Fruit fly (Drosophila melanogaster): ENCODE results near the gene CG45089.

Gene CG45089

dm6 chrX:7937588-7938481 lies 44.2 kb upstream of the CG45089 start (continued):
- TF ChIP-seq CG12769 (tag; optimal IDR thresholded peaks at IDR 0.05) (no peak), her (GFP tag; optimal IDR thresholded peaks at IDR 0.05) (peak; percentile 53), CG14860 (GFP tag; IDR thresholded peaks at IDR 0.05; ENCODE audit: partially characterized antibody) (no peak), CG17568 (GFP tag; optimal IDR thresholded peaks at IDR 0.05) (peak; percentile 55), danr (GFP tag; IDR thresholded peaks at IDR 0.05) (peak; percentile 61; the same call in 1 of the 2 replicates), CG10209 (GFP tag; optimal IDR thresholded peaks at IDR 0.05) (peak; percentile 82), HLH3B (GFP tag; IDR thresholded peaks at IDR 0.05) (peak; percentile 63; the same call in 1 of the 2 replicates), lmd (GFP tag; IDR thresholded peaks at IDR 0.05) (peak; percentile 84), Elba2 (GFP tag; optimal IDR thresholded peaks at IDR 0.05) (no peak), CG10366 (GFP tag; IDR thresholded peaks at IDR 0.05) (peak; percentile 65; the same call in 1 of the 2 replicates), CG4730 (GFP tag; IDR thresholded peaks at IDR 0.05) (peak; percentile 56), bbx (GFP tag; IDR thresholded peaks at IDR 0.05; ENCODE audit: partially characterized antibody) (no peak), CG12299 (tag; optimal IDR thresholded peaks at IDR 0.05) (peak; percentile 35), CG7556 (GFP tag; optimal IDR thresholded peaks at IDR 0.05) (peak; percentile 89), pum (GFP tag; optimal IDR thresholded peaks at IDR 0.05) (peak; percentile 86), CG2712 (tag; optimal IDR thresholded peaks at IDR 0.05) (peak; percentile 89), CG11560 (tag; IDR thresholded peaks at IDR 0.05) (peak; percentile 42; the same call in 2 of the 3 replicates), CG10462 (GFP tag; optimal IDR thresholded peaks at IDR 0.05) (peak; percentile 77), CG9609 (GFP tag; optimal IDR thresholded peaks at IDR 0.05) (peak; percentile 88), gcm2 (GFP tag; optimal IDR thresholded peaks at IDR 0.05) (peak; percentile 23), klu (GFP tag; IDR thresholded peaks at IDR 0.05) (peak; percentile 61; the same call in 1 of the 2 replicates), Hr3 (GFP tag; optimal IDR thresholded peaks at IDR 0.05) (peak; percentile 80), Dp (GFP tag; optimal IDR thresholded peaks at IDR 0.05) (no peak), CG15479 (GFP tag; optimal IDR thresholded peaks at IDR 0.05) (peak; percentile 94), Ets97D (GFP tag; optimal IDR thresholded peaks at IDR 0.05) (peak; percentile 50), CG10565 (GFP tag; optimal IDR thresholded peaks at IDR 0.05) (peak; percentile 35), CG7357 (GFP tag; IDR thresholded peaks at IDR 0.05) (peak; percentile 58; the same call in 2 of the 3 replicates), CG8089 (GFP tag; optimal IDR thresholded peaks at IDR 0.05) (peak; percentile 79), CG6654 (GFP tag; optimal IDR thresholded peaks at IDR 0.05) (peak; percentile 67), psq (GFP tag; optimal IDR thresholded peaks at IDR 0.05) (peak; percentile 35), ap (GFP tag; IDR thresholded peaks at IDR 0.05) (peak; percentile 47; the same call in 1 of the 2 replicates), CG1832 (GFP tag; optimal IDR thresholded peaks at IDR 0.05) (peak; percentile 55), zfh2 (GFP tag; optimal IDR thresholded peaks at IDR 0.05) (peak; percentile 2), Dll (GFP tag; IDR thresholded peaks at IDR 0.05; ENCODE audit: partially characterized antibody) (0 out of 4 replicates have a peak, but pooled peaks have one; percentile 30), jigr1 (GFP tag; IDR thresholded peaks at IDR 0.05) (peak; percentile 69; the same call in 2 of the 3 replicates), gt (GFP tag; IDR thresholded peaks at IDR 0.05) (peak; percentile 67; the same call in 1 of the 2 replicates), CG8924 (tag; optimal IDR thresholded peaks at IDR 0.05) (peak; percentile 77), crp (GFP tag; optimal IDR thresholded peaks at IDR 0.05) (peak; percentile 58 to 79), D (optimal IDR thresholded peaks at IDR 0.05) (no peak), D (GFP tag; optimal IDR thresholded peaks at IDR 0.05) (peak; percentile 93), sd (tag; optimal IDR thresholded peaks at IDR 0.05) (peak; percentile 23), CG30020 (tag; optimal IDR thresholded peaks at IDR 0.05) (peak; percentile 38), cas (GFP tag; IDR thresholded peaks at IDR 0.05) (no peak), CG8290 (GFP tag; optimal IDR thresholded peaks at IDR 0.05) (peak; percentile 51), CG8290 (tag; optimal IDR thresholded peaks at IDR 0.05) (peak in 1 of 2 experiments; percentile 59), CG2199 (GFP tag; IDR thresholded peaks at IDR 0.05) (no peak), Rfx (GFP tag; IDR thresholded peaks at IDR 0.05) (peak; percentile 50), unpg (GFP tag; optimal IDR thresholded peaks at IDR 0.05) (peak; percentile 71), Dfd (GFP tag; optimal IDR thresholded peaks at IDR 0.05) (no peak)

Data from whole organism, embryonic.